Worm (Caenorhabditis elegans) whole organism, early embryonic: Measurements from ENCODE around the gene fip-2.

Source experiments
- ama-1 ChIP-seq: fragments of 150-350 bp; optimal IDR thresholded peaks from 2 replicates; lab custom pipeline; 2014
- hmg-4 ChIP-seq: fragments of 200-800 bp; sonication (Bioruptor generic); optimal IDR thresholded peaks from 2 replicates; lab custom pipeline; 2018; ENCODE audit warnings: mild to moderate bottlenecking, missing genetic modification characterization, missing compliant biosample characterization
- scrt-1 ChIP-seq: fragments of 200-800 bp; sonication (Bioruptor generic); IDR thresholded peaks from 2 replicates; pipeline ENCODE4 v1.3.6; 2022; ENCODE audit warnings: missing genetic modification characterization, missing compliant biosample characterization

DNA sequence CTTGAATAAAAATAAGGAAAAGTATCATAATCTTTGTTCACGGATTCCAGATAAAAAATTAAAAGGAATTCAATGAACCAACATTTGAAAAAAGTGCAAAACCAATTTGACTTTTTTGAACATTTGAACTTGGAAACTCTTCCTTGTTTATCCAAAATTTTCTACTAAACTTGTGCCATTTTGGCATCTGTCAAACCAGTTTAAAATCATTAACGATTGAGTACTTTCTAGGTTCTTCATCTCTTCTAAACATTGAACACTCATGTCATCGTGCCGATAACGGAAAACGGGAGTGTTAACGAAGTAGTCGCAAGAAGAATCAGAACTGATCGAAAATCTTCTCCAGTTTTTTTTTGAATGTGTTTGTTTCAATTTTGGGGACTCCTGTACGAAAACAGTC, 16.5 kb downstream of the fip-2 start:
- TF ChIP-seq hmg-4 (GFP tag; lab: Kevin White, UChicago) (no peak), ama-1 (no peak), scrt-1 (no peak)
